Worm (Caenorhabditis elegans) whole organism, L2 larva: ENCODE measurements around the gene osgn-1.
A peak's percentile ranks its signal among the peaks of the same experiment; 100 is the strongest.

Experiments
- ama-1 ChIP-seq: fragments of 150-350 bp; optimal IDR thresholded peaks from 2 replicates; lab custom pipeline; 2018; ENCODE audit warnings: inconsistent platforms
- elt-3 ChIP-seq: sonication (generic microtip); optimal IDR thresholded peaks from 2 replicates; lab custom pipeline; 2017; ENCODE audit warnings: missing biosample characterization, missing genetic modification characterization
- nhr-12 ChIP-seq: fragments of 150-350 bp; optimal IDR thresholded peaks from 2 replicates; lab custom pipeline; 2014; ENCODE audit warnings: missing biosample characterization, missing genetic modification characterization
- zag-1 ChIP-seq: fragments of 150-350 bp; optimal IDR thresholded peaks from 2 replicates; lab custom pipeline; 2014; ENCODE audit warnings: missing biosample characterization, missing genetic modification characterization

- TF ChIP-seq elt-3 (tag; lab: Kevin White, UChicago) (no peak), ama-1 (lab: Kevin White, UChicago) (peak; percentile 82), zag-1 (tag; lab: Kevin White, UChicago) (peak; percentile 38), nhr-12 (tag; lab: Kevin White, UChicago) (no peak)
These were observed 8.2 kb downstream of the osgn-1 start for ce11 chrIV:4215349-4215748.
